In the genomic region with DNA sequence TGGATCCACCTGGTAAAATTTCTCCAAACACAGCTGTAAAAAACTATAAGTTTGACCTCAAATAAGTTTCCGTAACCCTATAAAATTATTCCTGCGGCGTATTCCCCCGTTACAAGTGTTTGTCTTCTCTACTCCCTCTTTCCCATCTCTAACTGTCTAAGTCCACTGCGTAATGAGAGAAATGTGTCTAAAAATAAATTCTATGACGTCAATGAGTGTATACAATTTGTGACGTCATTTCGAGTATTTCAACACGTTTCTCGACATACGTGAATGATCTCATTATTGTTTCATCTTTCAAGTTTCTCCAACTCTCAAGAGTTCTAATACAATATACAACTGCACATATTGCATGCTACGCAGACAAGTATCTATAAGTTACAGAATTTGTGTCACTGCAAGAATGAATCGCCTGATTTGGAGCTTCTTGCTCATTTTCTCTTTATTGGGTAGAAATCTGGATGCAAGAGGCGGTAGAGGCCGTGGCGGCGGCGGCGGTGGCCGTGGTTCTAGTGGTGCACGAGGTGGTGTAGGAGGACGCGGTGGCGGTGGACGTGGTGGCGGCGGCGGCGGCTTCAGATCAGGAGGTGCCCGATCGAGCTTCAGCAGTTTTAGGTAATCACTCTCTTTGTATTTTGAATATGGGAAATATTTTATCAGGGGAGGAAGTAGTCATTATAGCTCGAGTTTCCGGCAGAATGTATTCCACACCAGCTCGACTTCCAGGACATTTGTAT, we compare ENCODE assay signal across 6 worm cellular contexts.
TF ChIP-seq lines count a peak whose summit lies in the region.

TSS of gene F53C3.6 (plus strand) at position 385 of the 737 bp plus-strand sequence.

TF ChIP-seq in whole organism, L1 larva, 84 proteins besides CTCF, POLR2A, EP300 and RAD21 (continued from another document and continues in another):
- TF ChIP-seq nhr-20 (tag; optimal IDR thresholded peaks at IDR 0.05; lab: Kevin White, UChicago) (peak; percentile 64), C16A3.4 (tag; optimal IDR thresholded peaks at IDR 0.05; lab: Kevin White, UChicago) (peak; percentile 26), nhr-28 (tag; optimal IDR thresholded peaks at IDR 0.05; lab: Kevin White, UChicago) (no peak), C04F5.9 (tag; optimal IDR thresholded peaks at IDR 0.05; lab: Kevin White, UChicago) (no peak), unc-86 (tag; optimal IDR thresholded peaks at IDR 0.05; lab: Kevin White, UChicago) (peak; percentile 67), snpc-4 (tag; optimal IDR thresholded peaks at IDR 0.05; lab: Kevin White, UChicago) (peak; percentile 26), elt-3 (tag; optimal IDR thresholded peaks at IDR 0.05; lab: Kevin White, UChicago) (peak in 2 of 6 experiments; percentile 2 to 66), Y116A8C.19 (tag; optimal IDR thresholded peaks at IDR 0.05; lab: Kevin White, UChicago; ENCODE audit: borderline replicate concordance) (no peak), lin-14 (GFP tag; optimal IDR thresholded peaks at IDR 0.05; lab: Kevin White, UChicago) (peak; percentile 95), blmp-1 (tag; optimal IDR thresholded peaks at IDR 0.05; lab: Kevin White, UChicago) (peak; percentile 41), isw-1 (GFP tag; IDR thresholded peaks at IDR 0.05; lab: Robert Waterston, UW) (peak; percentile 48; the same call in 1 of the 2 replicates), tlp-1 (tag; optimal IDR thresholded peaks at IDR 0.05; lab: Kevin White, UChicago) (no peak), irx-1 (tag; optimal IDR thresholded peaks at IDR 0.05; lab: Kevin White, UChicago) (peak; percentile 44), lin-39 (tag; optimal IDR thresholded peaks at IDR 0.05; lab: Kevin White, UChicago) (peak; percentile 47), lin-13 (GFP tag; optimal IDR thresholded peaks at IDR 0.05; lab: Kevin White, UChicago) (peak; percentile 51), hlh-4 (tag; optimal IDR thresholded peaks at IDR 0.05; lab: Kevin White, UChicago) (no peak), mab-9 (GFP tag; IDR thresholded peaks at IDR 0.05; lab: Robert Waterston, UW) (no peak), efl-1 (optimal IDR thresholded peaks at IDR 0.05; lab: Kevin White, UChicago) (peak; percentile 63 to 67), efl-1 (GFP tag; optimal IDR thresholded peaks at IDR 0.05 in 1 of 2; lab: Kevin White, UChicago) (peak; percentile 42 to 87), snu-23 (GFP tag; optimal IDR thresholded peaks at IDR 0.05; lab: Kevin White, UChicago) (peak; percentile 61)

TF ChIP-seq in whole organism, L2 larva, 48 proteins besides CTCF, POLR2A, EP300 and RAD21 (continued from another document and continues in another):
- no peak for TF ChIP-seq elt-1 (tag; optimal IDR thresholded peaks at IDR 0.05; lab: Kevin White, UChicago)
- no peak for TF ChIP-seq ama-1 (optimal IDR thresholded peaks at IDR 0.05; lab: Kevin White, UChicago)
- no peak for TF ChIP-seq nhr-11 (tag; optimal IDR thresholded peaks at IDR 0.05; lab: Kevin White, UChicago)
- no peak for TF ChIP-seq ceh-82 (tag; optimal IDR thresholded peaks at IDR 0.05; lab: Kevin White, UChicago)
- TF ChIP-seq skn-1 (tag; optimal IDR thresholded peaks at IDR 0.05; lab: Kevin White, UChicago), result no peak
- no peak for TF ChIP-seq unc-39 (tag; optimal IDR thresholded peaks at IDR 0.05; lab: Kevin White, UChicago)
- no peak for TF ChIP-seq blmp-1 (tag; optimal IDR thresholded peaks at IDR 0.05; lab: Kevin White, UChicago; ENCODE audit: insufficient read depth)
- no peak for TF ChIP-seq aly-2 (tag; optimal IDR thresholded peaks at IDR 0.05; lab: Kevin White, UChicago)
- no peak for TF ChIP-seq ceh-16 (tag; optimal IDR thresholded peaks at IDR 0.05; lab: Kevin White, UChicago)
- TF ChIP-seq fos-1 (tag; optimal IDR thresholded peaks at IDR 0.05; lab: Kevin White, UChicago), result peak; percentile 27
- no peak for TF ChIP-seq nhr-77 (tag; optimal IDR thresholded peaks at IDR 0.05; lab: Kevin White, UChicago)
- no peak for TF ChIP-seq dmd-4 (tag; optimal IDR thresholded peaks at IDR 0.05; lab: Kevin White, UChicago)
- peak; percentile 69 for TF ChIP-seq nhr-129 (tag; optimal IDR thresholded peaks at IDR 0.05; lab: Kevin White, UChicago)
- no peak for TF ChIP-seq ZK546.5 (tag; optimal IDR thresholded peaks at IDR 0.05; lab: Kevin White, UChicago)
- TF ChIP-seq gmeb-1 (tag; optimal IDR thresholded peaks at IDR 0.05; lab: Kevin White, UChicago), result no peak
- no peak for TF ChIP-seq nhr-25 (tag; optimal IDR thresholded peaks at IDR 0.05; lab: Kevin White, UChicago)
- TF ChIP-seq nhr-21 (tag; optimal IDR thresholded peaks at IDR 0.05; lab: Kevin White, UChicago), result peak; percentile 22
- peak; percentile 65 for TF ChIP-seq sem-4 (tag; optimal IDR thresholded peaks at IDR 0.05; lab: Kevin White, UChicago)
- TF ChIP-seq nhr-23 (tag; optimal IDR thresholded peaks at IDR 0.05; lab: Kevin White, UChicago), result no peak
- peak; percentile 81 for TF ChIP-seq F13H6.1 (tag; optimal IDR thresholded peaks at IDR 0.05; lab: Kevin White, UChicago)
- TF ChIP-seq ztf-4 (tag; optimal IDR thresholded peaks at IDR 0.05; lab: Kevin White, UChicago), result peak; percentile 23
- peak; percentile 92 for TF ChIP-seq unc-55 (GFP tag; optimal IDR thresholded peaks at IDR 0.05; lab: Kevin White, UChicago)

TF ChIP-seq in whole organism, L3 larva, 47 proteins besides CTCF, POLR2A, EP300 and RAD21 (continued from another document and continues in another):
- peak; percentile 44 for TF ChIP-seq elt-2 (tag; optimal IDR thresholded peaks at IDR 0.05; lab: Kevin White, UChicago)
- no peak for TF ChIP-seq nhr-28 (tag; optimal IDR thresholded peaks at IDR 0.05; lab: Kevin White, UChicago)
- no peak for TF ChIP-seq unc-62 (GFP tag; optimal IDR thresholded peaks at IDR 0.05; lab: Kevin White, UChicago)
- TF ChIP-seq nhr-11 (tag; optimal IDR thresholded peaks at IDR 0.05; lab: Kevin White, UChicago), result no peak
- TF ChIP-seq zag-1 (tag; optimal IDR thresholded peaks at IDR 0.05; lab: Kevin White, UChicago), result no peak
- peak; percentile 16 for TF ChIP-seq mdl-1 (tag; optimal IDR thresholded peaks at IDR 0.05; lab: Kevin White, UChicago)
- TF ChIP-seq pqm-1 (tag; optimal IDR thresholded peaks at IDR 0.05; lab: Kevin White, UChicago), result peak; percentile 16
- no peak for TF ChIP-seq lin-15B (tag; optimal IDR thresholded peaks at IDR 0.05; lab: Kevin White, UChicago)
- no peak for TF ChIP-seq ceh-16 (tag; optimal IDR thresholded peaks at IDR 0.05; lab: Kevin White, UChicago)
- no peak for TF ChIP-seq elt-3 (tag; optimal IDR thresholded peaks at IDR 0.05; lab: Kevin White, UChicago)
- no peak for TF ChIP-seq unc-39 (tag; optimal IDR thresholded peaks at IDR 0.05; lab: Kevin White, UChicago)
- no peak for TF ChIP-seq nhr-237 (tag; optimal IDR thresholded peaks at IDR 0.05; lab: Kevin White, UChicago)
- no peak for TF ChIP-seq snpc-4 (tag; optimal IDR thresholded peaks at IDR 0.05; lab: Kevin White, UChicago)
- TF ChIP-seq ztf-11 (tag; optimal IDR thresholded peaks at IDR 0.05; lab: Kevin White, UChicago), result no peak
- no peak for TF ChIP-seq pha-4 (tag; optimal IDR thresholded peaks at IDR 0.05; lab: Kevin White, UChicago)
- no peak for TF ChIP-seq R02D3.7 (tag; optimal IDR thresholded peaks at IDR 0.05; lab: Kevin White, UChicago)
- TF ChIP-seq ceh-9 (tag; optimal IDR thresholded peaks at IDR 0.05; lab: Kevin White, UChicago), result no peak
- TF ChIP-seq ceh-82 (tag; optimal IDR thresholded peaks at IDR 0.05; lab: Kevin White, UChicago), result no peak
- no peak for TF ChIP-seq mml-1 (tag; optimal IDR thresholded peaks at IDR 0.05; lab: Kevin White, UChicago)
- TF ChIP-seq nfya-1 (tag; optimal IDR thresholded peaks at IDR 0.05; lab: Kevin White, UChicago; ENCODE audit: insufficient read depth), result peak; percentile 65
- no peak for TF ChIP-seq tbx-2 (tag; optimal IDR thresholded peaks at IDR 0.05; lab: Kevin White, UChicago)
- TF ChIP-seq lsy-12 (tag; optimal IDR thresholded peaks at IDR 0.05; lab: Kevin White, UChicago), result no peak
- TF ChIP-seq lin-39 (tag; optimal IDR thresholded peaks at IDR 0.05; lab: Kevin White, UChicago), result peak; percentile 4

TF ChIP-seq in whole organism, L4 larva, 104 proteins besides CTCF, POLR2A, EP300 and RAD21 (continued from another document and continues in another):
- TF ChIP-seq lin-29 (GFP tag; IDR thresholded peaks at IDR 0.05; lab: Robert Waterston, UW) (no peak), mdl-1 (tag; optimal IDR thresholded peaks at IDR 0.05; lab: Kevin White, UChicago) (peak; percentile 6 to 77), nhr-102 (tag; optimal IDR thresholded peaks at IDR 0.05; lab: Kevin White, UChicago) (no peak), nhr-41 (GFP tag; IDR thresholded peaks at IDR 0.05; lab: Robert Waterston, UW) (no peak), lin-13 (GFP tag; optimal IDR thresholded peaks at IDR 0.05; lab: Kevin White, UChicago) (peak; percentile 39), dmd-6 (GFP tag; IDR thresholded peaks at IDR 0.05; lab: Robert Waterston, UW) (peak; percentile 60), zfp-3 (GFP tag; conservative IDR thresholded peaks at IDR 0.05; lab: Robert Waterston, UW) (no peak), ztf-11 (tag; optimal IDR thresholded peaks at IDR 0.05; lab: Kevin White, UChicago) (no peak), lin-39 (tag; optimal IDR thresholded peaks at IDR 0.05; lab: Kevin White, UChicago) (no peak), lsy-2 (tag; optimal IDR thresholded peaks at IDR 0.05; lab: Kevin White, UChicago) (peak in 1 of 2 experiments; percentile 76), pqm-1 (tag; optimal IDR thresholded peaks at IDR 0.05; lab: Kevin White, UChicago) (no peak), F37D6.2 (tag; optimal IDR thresholded peaks at IDR 0.05; lab: Kevin White, UChicago) (peak; percentile 33), nhr-76 (tag; optimal IDR thresholded peaks at IDR 0.05; lab: Kevin White, UChicago) (no peak), lin-1 (GFP tag; IDR thresholded peaks at IDR 0.05; lab: Robert Waterston, UW) (no peak), set-16 (GFP tag; IDR thresholded peaks at IDR 0.05; lab: Robert Waterston, UW) (peak; percentile 94), daf-16 (GFP tag; optimal IDR thresholded peaks at IDR 0.05; lab: Kevin White, UChicago) (peak in 1 of 2 experiments; percentile 1), daf-16 (tag; optimal IDR thresholded peaks at IDR 0.05; lab: Kevin White, UChicago) (no peak), hmg-1.1 (GFP tag; IDR thresholded peaks at IDR 0.05; lab: Robert Waterston, UW) (0 out of 2 replicates have a peak, but pooled peaks have one; percentile 37), mes-2 (tag; optimal IDR thresholded peaks at IDR 0.05; lab: Kevin White, UChicago; ENCODE audit: poor library complexity, severe bottlenecking) (peak; percentile 38), mxl-3 (GFP tag; optimal IDR thresholded peaks at IDR 0.05; lab: Kevin White, UChicago) (peak; percentile 6), snpc-1.2 (GFP tag; IDR thresholded peaks at IDR 0.05; lab: Robert Waterston, UW) (no peak), nhr-48 (tag; optimal IDR thresholded peaks at IDR 0.05; lab: Kevin White, UChicago) (peak; percentile 54)

TF ChIP-seq in whole organism, late embryonic, 69 proteins besides CTCF, POLR2A, EP300 and RAD21 (continued from another document and continues in another):
- TF ChIP-seq pax-1 (tag; optimal IDR thresholded peaks at IDR 0.05; lab: Kevin White, UChicago), result no peak
- TF ChIP-seq ceh-34 (tag; optimal IDR thresholded peaks at IDR 0.05; lab: Kevin White, UChicago), result no peak
- no peak for TF ChIP-seq fkh-10 (GFP tag; optimal IDR thresholded peaks at IDR 0.05; lab: Kevin White, UChicago)
- no peak for TF ChIP-seq K02D7.2 (tag; optimal IDR thresholded peaks at IDR 0.05; lab: Kevin White, UChicago)
- TF ChIP-seq ttx-3 (tag; optimal IDR thresholded peaks at IDR 0.05; lab: Kevin White, UChicago), result no peak
- no peak for TF ChIP-seq madf-2 (tag; optimal IDR thresholded peaks at IDR 0.05; lab: Kevin White, UChicago)
- no peak for TF ChIP-seq hlh-30 (tag; optimal IDR thresholded peaks at IDR 0.05; lab: Kevin White, UChicago; ENCODE audit: insufficient read depth)
- no peak for TF ChIP-seq hlh-8 (tag; optimal IDR thresholded peaks at IDR 0.05; lab: Kevin White, UChicago)
- no peak for TF ChIP-seq che-1 (tag; optimal IDR thresholded peaks at IDR 0.05; lab: Kevin White, UChicago)
- TF ChIP-seq F13H6.1 (tag; optimal IDR thresholded peaks at IDR 0.05; lab: Kevin White, UChicago), result no peak
- no peak for TF ChIP-seq gmeb-2 (tag; optimal IDR thresholded peaks at IDR 0.05; lab: Kevin White, UChicago)
- TF ChIP-seq fax-1 (tag; optimal IDR thresholded peaks at IDR 0.05; lab: Kevin White, UChicago), result no peak
- peak; percentile 55 for TF ChIP-seq ceh-31 (tag; optimal IDR thresholded peaks at IDR 0.05; lab: Kevin White, UChicago)
- peak; percentile 15 for TF ChIP-seq unc-55 (GFP tag; optimal IDR thresholded peaks at IDR 0.05; lab: Kevin White, UChicago)
- TF ChIP-seq dmd-4 (tag; optimal IDR thresholded peaks at IDR 0.05; lab: Kevin White, UChicago; ENCODE audit: borderline replicate concordance), result no peak
- TF ChIP-seq ets-4 (tag; optimal IDR thresholded peaks at IDR 0.05; lab: Kevin White, UChicago), result no peak
- TF ChIP-seq nfya-1 (tag; optimal IDR thresholded peaks at IDR 0.05; lab: Kevin White, UChicago), result peak; percentile 53
- TF ChIP-seq ceh-24 (tag; optimal IDR thresholded peaks at IDR 0.05; lab: Kevin White, UChicago), result no peak
- TF ChIP-seq C08G9.2 (tag; optimal IDR thresholded peaks at IDR 0.05; lab: Kevin White, UChicago), result no peak
- no peak for TF ChIP-seq unc-86 (tag; optimal IDR thresholded peaks at IDR 0.05; lab: Kevin White, UChicago)
- TF ChIP-seq ceh-22 (tag; optimal IDR thresholded peaks at IDR 0.05; lab: Kevin White, UChicago), result no peak
- TF ChIP-seq rnt-1 (tag; optimal IDR thresholded peaks at IDR 0.05; lab: Kevin White, UChicago), result no peak
- TF ChIP-seq ceh-19 (GFP tag; optimal IDR thresholded peaks at IDR 0.05; lab: Kevin White, UChicago), result no peak
- no peak for TF ChIP-seq dve-1 (tag; optimal IDR thresholded peaks at IDR 0.05; lab: Kevin White, UChicago)
- TF ChIP-seq ama-1 (optimal IDR thresholded peaks at IDR 0.05; lab: Kevin White, UChicago), result no peak

TF ChIP-seq in whole organism, mixed stage, embryonic, 35 proteins besides CTCF, POLR2A, EP300 and RAD21 (continued from another document):
- TF ChIP-seq M03D4.4 (tag; optimal IDR thresholded peaks at IDR 0.05; lab: Kevin White, UChicago), result no peak
- no peak for TF ChIP-seq sem-2 (GFP tag; optimal IDR thresholded peaks at IDR 0.05; lab: Kevin White, UChicago)
- TF ChIP-seq hlh-1 (tag; optimal IDR thresholded peaks at IDR 0.05; lab: Kevin White, UChicago), result no peak
- TF ChIP-seq ceh-39 (tag; optimal IDR thresholded peaks at IDR 0.05; lab: Kevin White, UChicago), result no peak
- TF ChIP-seq ceh-83 (GFP tag; optimal IDR thresholded peaks at IDR 0.05; lab: Kevin White, UChicago), result peak; percentile 48
- no peak for TF ChIP-seq unc-120 (tag; optimal IDR thresholded peaks at IDR 0.05; lab: Kevin White, UChicago; ENCODE audit: poor library complexity, severe bottlenecking)
- no peak for TF ChIP-seq ztf-11 (tag; optimal IDR thresholded peaks at IDR 0.05; lab: Kevin White, UChicago)
- no peak for TF ChIP-seq snpc-4 (tag; optimal IDR thresholded peaks at IDR 0.05; lab: Kevin White, UChicago)
- no peak for TF ChIP-seq ceh-43 (GFP tag; optimal IDR thresholded peaks at IDR 0.05; lab: Kevin White, UChicago)
- no peak for TF ChIP-seq mls-2 (tag; optimal IDR thresholded peaks at IDR 0.05; lab: Kevin White, UChicago)
- TF ChIP-seq tbx-8 (GFP tag; optimal IDR thresholded peaks at IDR 0.05; lab: Kevin White, UChicago), result no peak
- TF ChIP-seq cnd-1 (tag; optimal IDR thresholded peaks at IDR 0.05; lab: Kevin White, UChicago), result no peak
- TF ChIP-seq ham-2 (GFP tag; optimal IDR thresholded peaks at IDR 0.05; lab: Kevin White, UChicago), result no peak
- TF ChIP-seq lin-32 (GFP tag; optimal IDR thresholded peaks at IDR 0.05; lab: Kevin White, UChicago), result no peak
- TF ChIP-seq nhr-12 (tag; optimal IDR thresholded peaks at IDR 0.05; lab: Kevin White, UChicago), result no peak
- TF ChIP-seq unc-39 (tag; optimal IDR thresholded peaks at IDR 0.05; lab: Kevin White, UChicago), result no peak
- peak; percentile 81 for TF ChIP-seq unc-62 (GFP tag; optimal IDR thresholded peaks at IDR 0.05; lab: Kevin White, UChicago)
- TF ChIP-seq nhr-237 (tag; optimal IDR thresholded peaks at IDR 0.05; lab: Kevin White, UChicago), result peak; percentile 23
